Worm (Caenorhabditis elegans) whole organism, mixed stage, embryonic: ENCODE measurements around the gene AC8.10.
"Not testable (repeated sequence)": the region's sequence is repeated elsewhere in the genome, so short reads cannot be mapped to it uniquely, and the experiment has no call there.

Source experiments
- M03D4.4 ChIP-seq: sonication (generic microtip); optimal IDR thresholded peaks from 2 replicates; lab custom pipeline; 2017; ENCODE audit warnings: mild to moderate bottlenecking, missing genetic modification characterization, missing compliant biosample characterization
- blmp-1 ChIP-seq: fragments of 150-350 bp; optimal IDR thresholded peaks from 2 replicates; lab custom pipeline; 2014; ENCODE audit warnings: missing biosample characterization, missing genetic modification characterization
- ceh-39 ChIP-seq: fragments of 150-350 bp; optimal IDR thresholded peaks from 2 replicates; lab custom pipeline; 2014; ENCODE audit warnings: missing biosample characterization, missing genetic modification characterization
- ceh-83 ChIP-seq: fragments of 200-800 bp; sonication (Bioruptor generic); optimal IDR thresholded peaks from 2 replicates; lab custom pipeline; 2018; ENCODE audit warnings: mild to moderate bottlenecking, missing genetic modification characterization, missing compliant biosample characterization
- ces-1 ChIP-seq: fragments of 150-350 bp; optimal IDR thresholded peaks from 2 replicates; lab custom pipeline; 2014; ENCODE audit warnings: missing biosample characterization, missing genetic modification reagents, missing genetic modification characterization
- cnd-1 ChIP-seq: fragments of 200-800 bp; sonication (Bioruptor generic); optimal IDR thresholded peaks from 2 replicates; lab custom pipeline; 2018; ENCODE audit warnings: mild to moderate bottlenecking, missing genetic modification characterization, missing compliant biosample characterization
- elt-3 ChIP-seq: fragments of 150-350 bp; optimal IDR thresholded peaks from 2 replicates; lab custom pipeline; 2014; ENCODE audit warnings: missing biosample characterization, missing genetic modification characterization
- flh-1 ChIP-seq: fragments of 200-800 bp; sonication (Bioruptor generic); optimal IDR thresholded peaks from 2 replicates; lab custom pipeline; 2018; ENCODE audit warnings: mild to moderate bottlenecking, missing genetic modification characterization, moderate library complexity, missing compliant biosample characterization
- hlh-1 ChIP-seq: fragments of 150-350 bp; optimal IDR thresholded peaks from 2 replicates; lab custom pipeline; 2014; ENCODE audit warnings: missing biosample characterization, missing genetic modification reagents, missing genetic modification characterization
- lin-13 ChIP-seq: fragments of 150-350 bp; optimal IDR thresholded peaks from 2 replicates; lab custom pipeline; 2014; ENCODE audit warnings: missing biosample characterization, missing genetic modification characterization
- lin-32 ChIP-seq: fragments of 200-800 bp; sonication (Bioruptor generic); optimal IDR thresholded peaks from 2 replicates; lab custom pipeline; 2018; ENCODE audit warnings: mild to moderate bottlenecking, missing genetic modification characterization, missing compliant biosample characterization
- lsy-2 ChIP-seq: fragments of 150-350 bp; optimal IDR thresholded peaks from 2 replicates; lab custom pipeline; 2014; ENCODE audit warnings: missing biosample characterization, missing genetic modification characterization
- mab-5 ChIP-seq: fragments of 150-350 bp; optimal IDR thresholded peaks from 2 replicates; lab custom pipeline; 2014; ENCODE audit warnings: missing biosample characterization, missing genetic modification characterization
- mls-2 ChIP-seq: sonication (generic microtip); optimal IDR thresholded peaks from 2 replicates; lab custom pipeline; 2016; ENCODE audit warnings: mild to moderate bottlenecking, missing genetic modification characterization, moderate library complexity, missing compliant biosample characterization
- nhr-12 ChIP-seq: fragments of 150-350 bp; optimal IDR thresholded peaks from 2 replicates; lab custom pipeline; 2014; ENCODE audit warnings: missing biosample characterization, missing genetic modification characterization
- nhr-237 ChIP-seq: fragments of 150-350 bp; optimal IDR thresholded peaks from 2 replicates; lab custom pipeline; 2014; ENCODE audit warnings: missing biosample characterization, missing genetic modification characterization
- nhr-76 ChIP-seq: sonication (generic microtip); optimal IDR thresholded peaks from 2 replicates; lab custom pipeline; 2017; ENCODE audit warnings: missing biosample characterization, missing genetic modification characterization
- snpc-4 ChIP-seq: fragments of 150-350 bp; optimal IDR thresholded peaks from 2 replicates; lab custom pipeline; 2014; ENCODE audit warnings: missing biosample characterization, missing genetic modification characterization
- tbx-8 ChIP-seq: fragments of 200-800 bp; sonication (Bioruptor generic); optimal IDR thresholded peaks from 2 replicates; lab custom pipeline; 2018; ENCODE audit warnings: mild to moderate bottlenecking, missing genetic modification characterization, moderate library complexity, missing compliant biosample characterization
- unc-120 ChIP-seq: sonication (generic microtip); optimal IDR thresholded peaks from 2 replicates; lab custom pipeline; 2017; ENCODE audit warnings: missing genetic modification characterization, missing compliant biosample characterization; ENCODE audit not compliant: poor library complexity, severe bottlenecking
- unc-39 ChIP-seq: fragments of 150-350 bp; optimal IDR thresholded peaks from 2 replicates; lab custom pipeline; 2014; ENCODE audit warnings: missing biosample characterization, missing genetic modification characterization
- unc-62 ChIP-seq: fragments of 150-350 bp; optimal IDR thresholded peaks from 2 replicates; lab custom pipeline; 2014; ENCODE audit warnings: missing biosample characterization, missing genetic modification reagents, missing genetic modification characterization
- zip-8 ChIP-seq: fragments of 150-350 bp; optimal IDR thresholded peaks from 2 replicates; lab custom pipeline; 2014; ENCODE audit warnings: missing biosample characterization, missing genetic modification characterization

The AC8.10 gene

DNA sequence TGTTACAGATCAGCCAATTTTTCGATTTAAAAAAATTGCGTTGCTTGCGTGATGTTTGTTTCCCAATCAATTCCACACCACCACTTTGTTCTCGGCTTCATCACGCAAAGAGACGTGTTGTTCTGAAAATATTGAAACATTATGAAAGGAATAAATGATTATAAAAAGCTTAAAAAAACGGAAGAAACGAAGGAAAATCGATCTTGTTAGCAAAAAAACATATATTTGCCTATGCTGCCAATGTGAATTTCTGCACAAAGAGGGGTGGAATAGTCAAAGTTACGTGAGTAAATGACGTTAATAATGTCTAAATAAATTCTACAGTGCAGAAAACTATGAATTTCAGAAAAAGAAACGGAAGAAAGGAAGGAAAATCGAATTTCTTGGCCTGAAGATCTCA is at the start of gene AC8.10:
Gene AC8.10, minus strand, starts transcription at position 101 of the 400 bp plus-strand sequence.
- not testable (repeated sequence) for TF ChIP-seq lsy-2, ceh-39, elt-3 (tag; lab: Kevin White, UChicago)

DNA sequence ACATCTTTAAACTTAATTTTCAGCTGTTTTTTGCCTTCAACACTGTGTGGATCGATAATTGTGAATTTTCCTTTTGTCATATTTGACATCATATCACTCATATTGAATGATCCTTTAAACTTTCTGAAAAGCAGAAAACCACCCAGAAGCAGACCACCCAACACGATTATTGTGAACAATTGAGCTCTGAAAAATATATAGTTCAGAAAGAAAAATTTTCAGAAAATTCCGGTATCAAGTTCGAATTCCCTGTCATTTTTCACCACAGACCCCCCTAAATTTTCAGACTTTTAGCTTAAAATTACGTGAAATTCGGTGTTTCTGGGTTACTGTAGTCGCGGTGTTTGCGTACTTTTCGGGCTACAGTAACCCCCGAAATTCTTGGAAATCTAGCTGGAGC is 47.1 kb upstream of the AC8.10 start, which contains the start of gene Y47C4A.1:
Gene Y47C4A.1, minus strand, starts transcription at position 101 of the 400 bp plus-strand sequence.
- TF ChIP-seq cnd-1; mab-5 (tag; lab: Kevin White, UChicago); unc-62 (GFP tag; lab: Kevin White, UChicago): not testable (repeated sequence)
- TF ChIP-seq, all 35 proteins: peak for 0; not testable (repeated sequence) for 35

DNA sequence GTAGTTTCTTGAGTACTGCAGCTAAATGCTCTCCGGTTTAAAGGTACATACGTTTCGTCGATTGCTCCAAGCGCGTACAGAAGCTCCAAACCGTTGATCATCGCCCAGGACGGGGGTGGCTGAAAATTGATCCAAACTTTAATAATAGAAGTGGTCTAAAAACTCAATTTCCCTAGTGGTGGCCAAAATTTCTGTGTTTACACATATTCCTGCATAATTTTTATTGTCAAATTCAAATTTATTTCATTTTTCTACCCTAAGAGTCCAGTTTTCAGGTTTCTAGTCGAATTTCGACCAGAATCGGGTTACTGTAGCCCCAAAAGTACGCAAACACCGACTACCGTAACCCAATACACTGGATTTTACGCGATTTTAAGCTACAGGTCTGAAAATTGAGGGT is 34.9 kb upstream of the AC8.10 start, which contains the start of gene Y108F1.5:
Gene Y108F1.5, minus strand, starts transcription at position 101 of the 400 bp plus-strand sequence.
- TF ChIP-seq ceh-83 (GFP tag; lab: Kevin White, UChicago); snpc-4 (tag; lab: Kevin White, UChicago); unc-39 (tag; lab: Kevin White, UChicago): not testable (repeated sequence)

DNA sequence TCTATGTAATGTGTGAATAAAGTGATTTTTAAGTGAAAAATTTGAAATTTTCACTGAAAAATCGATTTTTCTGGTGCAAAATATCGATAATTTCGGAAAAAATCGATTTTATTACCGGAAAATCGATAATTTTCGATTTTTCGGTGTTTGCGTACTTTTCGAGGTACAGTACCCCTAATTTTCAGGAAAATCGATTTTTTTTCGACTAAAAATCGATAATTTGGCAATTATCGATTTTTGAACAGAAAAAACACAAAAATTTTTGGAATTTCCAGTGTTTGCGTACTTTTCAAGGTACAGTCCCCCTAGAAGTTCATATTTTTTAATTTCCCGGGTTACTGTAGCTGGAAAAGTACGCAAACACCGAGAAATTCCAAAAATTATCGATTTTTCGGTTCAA is 32.5 kb upstream of the AC8.10 start:
- TF ChIP-seq unc-62 (GFP tag; lab: Kevin White, UChicago) (no peak), zip-8 (tag; lab: Kevin White, UChicago) (no peak), M03D4.4 (no peak)

DNA sequence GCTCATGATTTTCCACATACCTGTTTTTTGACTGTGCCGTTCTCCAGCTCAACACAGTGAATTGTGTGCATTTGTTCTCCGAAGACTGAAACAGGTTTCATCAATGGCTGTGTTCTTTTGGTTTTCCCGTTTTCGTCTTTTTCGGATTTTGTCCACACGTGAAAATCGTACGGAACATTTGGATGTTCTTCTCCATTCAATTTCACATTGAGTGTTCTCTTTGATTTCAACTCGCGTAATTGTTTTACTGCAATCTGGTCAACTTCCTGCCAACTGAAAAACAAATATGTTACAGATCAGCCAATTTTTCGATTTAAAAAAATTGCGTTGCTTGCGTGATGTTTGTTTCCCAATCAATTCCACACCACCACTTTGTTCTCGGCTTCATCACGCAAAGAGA is 9.6 kb downstream of the AC8.10 start, which contains the start of gene AC8.3:
Gene AC8.3, minus strand, starts transcription at position 101 of the 400 bp plus-strand sequence.
- not testable (repeated sequence) for TF ChIP-seq blmp-1 (tag; lab: Kevin White, UChicago); nhr-76; ces-1 (GFP tag; lab: Kevin White, UChicago)

DNA sequence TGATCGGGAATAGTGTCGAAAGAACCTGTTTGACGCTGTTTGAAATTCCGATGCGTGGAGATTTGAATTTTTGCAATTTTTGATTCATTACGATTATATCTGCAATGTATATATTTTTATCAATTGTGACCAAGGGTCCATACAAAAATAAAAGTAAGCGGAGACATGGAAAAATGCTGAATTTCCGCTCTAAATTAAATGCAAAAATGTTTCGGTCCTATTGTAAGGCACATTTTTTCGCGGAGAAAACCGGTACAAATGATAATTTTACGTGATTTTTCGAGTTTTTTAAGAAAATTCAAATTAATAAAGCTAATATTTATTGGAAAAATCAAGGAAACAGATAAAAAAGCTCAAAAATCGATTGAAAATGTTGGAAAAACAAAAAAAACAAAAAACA is 23.5 kb downstream of the AC8.10 start, which contains the start of gene set-28:
Gene set-28, minus strand, starts transcription at position 101 of the 400 bp plus-strand sequence.
- TF ChIP-seq nhr-12 (tag; lab: Kevin White, UChicago); ceh-83 (GFP tag; lab: Kevin White, UChicago); lsy-2 (tag; lab: Kevin White, UChicago): not testable (repeated sequence)

DNA sequence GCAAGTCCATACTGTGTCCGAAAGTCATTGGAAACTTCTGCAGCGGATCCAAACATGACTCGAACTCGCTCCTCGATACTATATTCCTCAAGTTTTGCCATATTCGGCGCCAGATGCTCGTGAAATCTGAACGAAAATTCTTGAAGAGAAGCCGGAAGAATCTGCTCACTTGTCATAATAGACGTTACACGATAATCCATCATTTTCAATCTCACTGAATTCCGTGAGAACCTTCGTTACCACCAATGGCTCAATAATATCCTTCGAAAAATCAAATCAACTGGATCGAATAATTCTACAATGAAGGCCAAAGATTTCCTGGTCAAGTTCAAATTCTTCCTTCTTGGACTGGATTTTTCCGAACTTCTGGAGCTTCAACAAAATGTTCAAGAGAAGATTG is 27.8 kb downstream of the AC8.10 start, which contains the start of gene Y73B3B.1:
Gene Y73B3B.1, minus strand, starts transcription at position 101 of the 400 bp plus-strand sequence.
- not testable (repeated sequence) for TF ChIP-seq tbx-8 (GFP tag; lab: Kevin White, UChicago); flh-1 (GFP tag; lab: Kevin White, UChicago); zip-8 (tag; lab: Kevin White, UChicago)

DNA sequence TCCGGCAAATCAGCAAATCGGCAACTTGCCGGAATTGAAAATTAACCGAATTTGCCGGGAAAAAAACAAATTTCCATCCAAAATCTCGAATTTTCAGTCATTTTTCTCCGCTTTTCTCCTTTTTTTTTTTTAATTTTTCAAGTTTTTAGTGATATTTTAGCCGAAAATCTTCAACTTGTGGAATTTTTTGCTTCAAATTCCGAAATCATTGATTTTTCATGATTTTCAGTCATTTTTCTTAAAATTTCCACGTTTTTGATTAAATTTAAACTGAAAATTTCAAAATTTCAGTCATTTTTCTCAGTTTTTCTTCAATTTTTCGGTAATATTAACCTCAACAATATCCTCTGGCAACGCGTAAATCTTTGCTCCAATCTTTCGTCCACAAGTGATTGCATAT is 29.3 kb downstream of the AC8.10 start, which contains the start of gene Y73B3B.3:
Gene Y73B3B.3, plus strand, starts transcription at position 301 of the 400 bp plus-strand sequence.
- not testable (repeated sequence) for TF ChIP-seq lin-32 (GFP tag; lab: Kevin White, UChicago); nhr-237 (tag; lab: Kevin White, UChicago); nhr-76

DNA sequence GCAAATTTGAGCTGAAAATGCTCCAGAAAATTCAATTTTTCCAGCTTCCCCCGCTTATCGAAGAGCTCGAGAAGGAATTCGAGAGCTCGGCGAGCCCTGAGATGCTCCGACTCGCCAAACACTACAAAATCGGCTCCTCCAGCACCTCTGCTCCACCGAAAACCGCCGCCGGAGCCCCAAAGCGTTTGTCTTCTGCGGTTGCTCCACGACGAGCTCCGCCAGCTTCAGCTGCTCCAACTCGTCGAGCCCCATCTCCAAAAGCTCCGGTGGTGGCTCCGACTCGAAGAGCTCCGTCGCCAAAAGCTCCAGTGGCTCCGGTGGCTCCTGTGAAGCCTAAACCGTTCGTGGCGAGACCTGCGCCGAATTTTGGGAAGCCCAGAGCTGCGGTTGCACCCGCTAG is 42.6 kb downstream of the AC8.10 start:
- TF ChIP-seq flh-1 (GFP tag; lab: Kevin White, UChicago) (no peak), nhr-12 (tag; lab: Kevin White, UChicago) (no peak), mls-2 (tag; lab: Kevin White, UChicago) (no peak), lin-13 (no peak), hlh-1 (tag; lab: Kevin White, UChicago) (no peak), unc-120 (no peak)
